Fruit fly (Drosophila melanogaster): Measurements from ENCODE around the gene U2af38.
A peak's percentile ranks its signal among the peaks of the same experiment; 100 is the strongest.

U2af38 gene

dm6 chr2L:300877-301706 is 6.6 kb upstream of the U2af38 start (continued):
- TF ChIP-seq ham (GFP tag; IDR thresholded peaks at IDR 0.05) (no peak), CG16863 (GFP tag; optimal IDR thresholded peaks at IDR 0.05) (no peak), ci (GFP tag; IDR thresholded peaks at IDR 0.05) (0 out of 3 replicates have a peak, but pooled peaks have one; percentile 24), nmo (GFP tag; optimal IDR thresholded peaks at IDR 0.05) (no peak), Eip74EF (GFP tag; optimal IDR thresholded peaks at IDR 0.05) (no peak), Hand (GFP tag; optimal IDR thresholded peaks at IDR 0.05) (no peak), CG12236 (GFP tag; optimal IDR thresholded peaks at IDR 0.05) (no peak), sug (tag; optimal IDR thresholded peaks at IDR 0.05) (peak; percentile 77), Pdp1 (GFP tag; optimal IDR thresholded peaks at IDR 0.05) (no peak), cwo (GFP tag; optimal IDR thresholded peaks at IDR 0.05) (peak; percentile 47), CG31224 (GFP tag; IDR thresholded peaks at IDR 0.05) (no peak), Sry-δ (GFP tag; optimal IDR thresholded peaks at IDR 0.05) (no peak), z (GFP tag; IDR thresholded peaks at IDR 0.05) (no peak), Hey (tag; optimal IDR thresholded peaks at IDR 0.05) (no peak), pzg (GFP tag; optimal IDR thresholded peaks at IDR 0.05) (no peak), BtbVII (GFP tag; optimal IDR thresholded peaks at IDR 0.05) (peak; percentile 9), exex (tag; optimal IDR thresholded peaks at IDR 0.05) (peak; percentile 72), Dref (GFP tag; IDR thresholded peaks at IDR 0.05) (no peak), CG13894 (tag; optimal IDR thresholded peaks at IDR 0.05) (peak; percentile 21), CG17328 (GFP tag; IDR thresholded peaks at IDR 0.05) (no peak), Med (GFP tag) (peak; percentile 71), Hr78 (GFP tag; optimal IDR thresholded peaks at IDR 0.05) (no peak), CG10565 (GFP tag; optimal IDR thresholded peaks at IDR 0.05) (no peak), CG7963 (GFP tag; IDR thresholded peaks at IDR 0.05; ENCODE audit: partially characterized antibody) (no peak), CG15011 (GFP tag; optimal IDR thresholded peaks at IDR 0.05) (no peak), ap (GFP tag; IDR thresholded peaks at IDR 0.05) (no peak), B-H1 (GFP tag; IDR thresholded peaks at IDR 0.05) (no peak), Elba2 (GFP tag; optimal IDR thresholded peaks at IDR 0.05) (no peak), chinmo (GFP tag; IDR thresholded peaks at IDR 0.05; ENCODE audit: partially characterized antibody) (0 out of 4 replicates have a peak, but pooled peaks have one; percentile 35), rib (GFP tag; IDR thresholded peaks at IDR 0.05) (peak; percentile 83), Tbp (GFP tag; optimal IDR thresholded peaks at IDR 0.05) (no peak), CG11398 (GFP tag; optimal IDR thresholded peaks at IDR 0.05) (no peak), MESR4 (GFP tag; optimal IDR thresholded peaks at IDR 0.05) (no peak), CG34376 (GFP tag; optimal IDR thresholded peaks at IDR 0.05) (peak; percentile 91), GATAe (GFP tag; conservative IDR thresholded peaks at IDR 0.05) (peak; percentile 32; the same call in 1 of the 2 replicates), hbn (GFP tag; IDR thresholded peaks at IDR 0.05; ENCODE audit: partially characterized antibody) (no peak), CG11696 (GFP tag; IDR thresholded peaks at IDR 0.05) (peak; percentile 66), Dek (tag; optimal IDR thresholded peaks at IDR 0.05) (no peak)

dm6 chr2L:300006-300405 is 5.5 kb upstream of the U2af38 start:
- TF ChIP-seq Pdp1 (GFP tag; optimal IDR thresholded peaks at IDR 0.05) (peak in 1 of 2 experiments; percentile 20), exex (tag; optimal IDR thresholded peaks at IDR 0.05) (peak; percentile 5), Med (GFP tag) (peak; percentile 60), lab (GFP tag; optimal IDR thresholded peaks at IDR 0.05) (peak; percentile 69), crol (GFP tag; IDR thresholded peaks at IDR 0.05) (no peak), CG10274 (GFP tag; optimal IDR thresholded peaks at IDR 0.05) (no peak), danr (GFP tag; IDR thresholded peaks at IDR 0.05) (no peak)
